Fruit fly (Drosophila melanogaster) whole organism: ENCODE data around the gene CG44088.

Experiments used
- CG8478 ChIP-seq: fragments of >200 bp; optimal IDR thresholded peaks from 2 replicates; lab custom pipeline; 2018; ENCODE audit warnings: inconsistent platforms
- Dll ChIP-seq: fragments of >200 bp; optimal IDR thresholded peaks from 2 replicates; lab custom pipeline; 2017
- EcR ChIP-seq, 2 experiments: fragments of >200 bp; optimal IDR thresholded peaks; 2 replicates each; lab custom pipeline; 2017; ENCODE audit warnings: missing biosample characterization in 2 of 2, missing genetic modification characterization in 2 of 2, missing genetic modification reagents in 2 of 2
- pan ChIP-seq: fragments of >200 bp; optimal IDR thresholded peaks from 2 replicates; lab custom pipeline; 2017
- psq ChIP-seq: fragments of >200 bp; optimal IDR thresholded peaks from 2 replicates; lab custom pipeline; 2017
- usp ChIP-seq: fragments of >200 bp; optimal IDR thresholded peaks from 2 replicates; lab custom pipeline; 2017; ENCODE audit warnings: missing biosample characterization, missing genetic modification characterization, mixed read lengths

Gene CG44088

dm6 chr3R:4731006-4731405 is 43.8 kb downstream of the CG44088 start:
- no peak for TF ChIP-seq EcR (GFP tag; optimal IDR thresholded peaks at IDR 0.05; lab: Kevin White, UChicago)
- TF ChIP-seq Dll (lab: Kevin White, UChicago) = no peak
- no peak for TF ChIP-seq CG8478 (lab: Kevin White, UChicago)
- TF ChIP-seq pan (lab: Kevin White, UChicago) = no peak
- no peak for TF ChIP-seq psq (lab: Kevin White, UChicago)
- TF ChIP-seq usp (GFP tag; lab: Kevin White, UChicago) = no peak

DNA sequence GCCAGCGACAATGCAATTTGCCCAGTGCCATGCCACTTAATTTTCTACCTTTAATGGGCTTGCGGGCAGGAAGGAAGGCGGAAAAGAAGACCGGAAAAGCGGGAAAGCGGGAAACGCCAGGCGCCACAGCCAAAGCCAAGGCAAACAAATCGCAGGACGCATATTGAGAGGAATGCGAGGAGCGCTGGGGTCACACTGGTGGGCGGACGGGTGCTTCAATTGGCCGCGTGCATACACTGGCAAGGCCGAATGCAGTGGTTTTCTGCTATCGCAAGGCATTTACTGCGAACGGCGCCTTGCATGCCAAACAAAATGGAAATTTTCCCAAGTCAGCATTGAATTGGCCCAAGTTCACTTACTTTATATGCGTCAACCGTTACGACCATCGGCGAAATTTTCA is 46.4 kb downstream of the CG44088 start:
- TF ChIP-seq usp (GFP tag; lab: Kevin White, UChicago) = no peak
- no peak for TF ChIP-seq CG8478 (lab: Kevin White, UChicago)
- no peak for TF ChIP-seq pan (lab: Kevin White, UChicago)
- no peak for TF ChIP-seq psq (lab: Kevin White, UChicago)
- no peak for TF ChIP-seq Dll (lab: Kevin White, UChicago)
- TF ChIP-seq EcR (GFP tag; optimal IDR thresholded peaks at IDR 0.05; lab: Kevin White, UChicago) = no peak

DNA sequence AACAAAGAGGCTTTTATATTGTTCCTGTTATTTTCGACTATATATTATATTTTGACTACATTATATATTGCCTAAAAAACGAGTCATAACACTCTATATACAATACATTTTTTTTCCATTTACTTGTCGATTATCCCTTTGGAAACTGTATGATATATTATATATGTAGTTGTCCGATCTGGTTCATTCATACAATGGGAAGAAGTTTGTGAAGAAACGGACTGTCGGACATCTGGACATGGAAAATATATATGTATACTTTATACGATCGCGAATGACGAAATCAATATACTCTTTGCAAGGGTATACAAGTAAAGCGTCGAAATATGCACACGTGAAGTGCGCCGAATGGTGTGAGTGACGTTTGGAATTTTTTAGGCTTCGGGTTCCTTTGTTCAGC is 48.1 kb downstream of the CG44088 start:
- no peak for TF ChIP-seq CG8478 (lab: Kevin White, UChicago)
- TF ChIP-seq pan (lab: Kevin White, UChicago) = no peak
- TF ChIP-seq usp (GFP tag; lab: Kevin White, UChicago) = no peak
- no peak for TF ChIP-seq psq (lab: Kevin White, UChicago)
- no peak for TF ChIP-seq Dll (lab: Kevin White, UChicago)
- no peak for TF ChIP-seq EcR (GFP tag; optimal IDR thresholded peaks at IDR 0.05; lab: Kevin White, UChicago)

dm6 chr3R:4726294-4726693 is 48.6 kb downstream of the CG44088 start:
- TF ChIP-seq usp (GFP tag; lab: Kevin White, UChicago) (no peak), psq (lab: Kevin White, UChicago) (no peak), EcR (GFP tag; optimal IDR thresholded peaks at IDR 0.05; lab: Kevin White, UChicago) (no peak), pan (lab: Kevin White, UChicago) (no peak), Dll (lab: Kevin White, UChicago) (no peak), CG8478 (lab: Kevin White, UChicago) (no peak)

DNA sequence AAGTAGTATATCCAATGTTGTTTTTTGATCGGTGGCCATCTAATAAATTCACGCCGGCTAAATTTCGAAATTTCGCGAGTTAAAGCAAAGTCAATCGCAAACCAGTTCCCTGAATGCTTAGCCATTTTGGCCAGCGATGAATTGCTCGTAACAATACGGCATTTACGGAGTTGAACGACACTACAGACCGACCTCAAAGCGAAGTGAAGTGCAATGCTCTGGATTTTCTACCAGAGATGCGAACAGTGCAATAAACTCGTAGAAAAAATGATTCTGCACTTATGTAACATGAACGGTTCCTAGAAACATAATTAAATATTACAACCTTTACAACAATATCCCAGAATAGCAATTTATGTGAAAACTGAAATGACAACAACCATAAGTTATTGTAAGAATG is 49.5 kb downstream of the CG44088 start:
- TF ChIP-seq EcR (GFP tag; optimal IDR thresholded peaks at IDR 0.05; lab: Kevin White, UChicago) = peak in 1 of 2 experiments; percentile 62
- TF ChIP-seq pan (lab: Kevin White, UChicago) = no peak
